Worm (Caenorhabditis elegans): ENCODE data around the gene ptp-4A2.
A peak's percentile ranks its signal among the peaks of the same experiment; 100 is the strongest.

ptp-4A2 gene

DNA sequence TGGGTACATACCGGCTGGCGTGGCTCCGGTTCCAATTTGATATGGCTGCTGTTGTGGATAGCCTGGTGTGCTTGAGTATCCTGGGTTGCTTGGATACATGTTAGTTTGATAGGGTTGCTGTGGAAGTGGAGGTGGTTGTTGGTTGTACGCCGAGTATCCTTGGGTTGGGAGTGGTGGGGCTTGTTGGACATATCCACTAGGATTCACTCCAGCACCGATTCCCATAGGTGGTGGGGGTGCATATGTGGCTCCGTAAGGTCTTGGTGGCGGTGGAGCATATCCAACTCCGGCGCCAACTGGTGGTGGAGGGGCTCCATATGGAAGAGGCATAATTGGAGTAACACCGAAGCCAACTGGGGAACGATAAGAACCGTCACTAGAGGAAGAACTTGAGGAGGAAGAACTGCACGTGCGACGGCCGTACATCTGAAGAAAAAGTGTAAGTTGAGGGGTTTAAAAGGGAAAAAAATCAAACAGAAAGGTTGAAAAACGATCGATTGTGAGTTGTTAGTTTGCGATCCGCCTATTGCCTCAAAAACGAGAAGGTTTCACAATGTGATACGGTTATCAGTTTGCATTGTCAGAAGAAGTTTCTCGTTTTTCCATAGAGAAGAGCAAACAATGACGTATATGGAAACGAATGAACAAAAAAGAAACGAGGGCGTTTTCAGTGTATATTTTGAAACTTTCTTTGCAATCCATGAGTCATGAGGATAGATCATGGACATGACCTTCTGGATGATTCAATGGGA lies 25.3 kb upstream of the ptp-4A2 start, which contains the start of gene C16B8.3 (continued):
- no peak for TF ChIP-seq lin-15B (tag; optimal IDR thresholded peaks at IDR 0.05)
- TF ChIP-seq lim-7 (GFP tag; IDR thresholded peaks at IDR 0.05) = no peak
- TF ChIP-seq saeg-2 (GFP tag; IDR thresholded peaks at IDR 0.05) = no peak
- TF ChIP-seq ztf-11 (tag; optimal IDR thresholded peaks at IDR 0.05) = no peak
- no peak for TF ChIP-seq mes-2 (tag; optimal IDR thresholded peaks at IDR 0.05; ENCODE audit: poor library complexity, severe bottlenecking)
- TF ChIP-seq mxl-2 (GFP tag; conservative IDR thresholded peaks at IDR 0.05) = no peak
- TF ChIP-seq lir-3 (tag; optimal IDR thresholded peaks at IDR 0.05) = no peak
- no peak for TF ChIP-seq nhr-102 (tag; optimal IDR thresholded peaks at IDR 0.05)
- TF ChIP-seq gei-8 (GFP tag; optimal IDR thresholded peaks at IDR 0.05) = no peak
- TF ChIP-seq ceh-82 (tag; optimal IDR thresholded peaks at IDR 0.05) = no peak
- TF ChIP-seq fos-1 (tag; optimal IDR thresholded peaks at IDR 0.05) = no peak
- TF ChIP-seq arid-1 (GFP tag; conservative IDR thresholded peaks at IDR 0.05) = no peak
- no peak for TF ChIP-seq aly-2 (tag; optimal IDR thresholded peaks at IDR 0.05)
- TF ChIP-seq egl-27 (tag; optimal IDR thresholded peaks at IDR 0.05) = no peak
- no peak for TF ChIP-seq nhr-42 (GFP tag; IDR thresholded peaks at IDR 0.05)
- no peak for TF ChIP-seq Y105C5A.15 (GFP tag; IDR thresholded peaks at IDR 0.05)
- no peak for TF ChIP-seq vab-7 (GFP tag; IDR thresholded peaks at IDR 0.05)
- TF ChIP-seq snpc-4 (tag; optimal IDR thresholded peaks at IDR 0.05) = no peak
- TF ChIP-seq set-16 (GFP tag; IDR thresholded peaks at IDR 0.05) = peak; percentile 36
- TF ChIP-seq nhr-77 (tag; optimal IDR thresholded peaks at IDR 0.05) = peak; percentile 49
- TF ChIP-seq mxl-3 (GFP tag; optimal IDR thresholded peaks at IDR 0.05) = peak; percentile 17
- TF ChIP-seq skn-1 (tag; optimal IDR thresholded peaks at IDR 0.05) = no peak
- no peak for TF ChIP-seq daf-16 (GFP tag; optimal IDR thresholded peaks at IDR 0.05)
- TF ChIP-seq daf-16 (tag; optimal IDR thresholded peaks at IDR 0.05) = peak; percentile 66
- no peak for TF ChIP-seq tag-97 (GFP tag; IDR thresholded peaks at IDR 0.05)
- peak; percentile 69 for TF ChIP-seq nhr-6 (tag; optimal IDR thresholded peaks at IDR 0.05)
- no peak for TF ChIP-seq T26A8.4 (GFP tag; IDR thresholded peaks at IDR 0.05)
- no peak for TF ChIP-seq duxl-1 (tag; optimal IDR thresholded peaks at IDR 0.05; ENCODE audit: poor library complexity)
- no peak for TF ChIP-seq nhr-111 (GFP tag; optimal IDR thresholded peaks at IDR 0.05)
- TF ChIP-seq ceh-62 (tag; optimal IDR thresholded peaks at IDR 0.05) = no peak
- no peak for TF ChIP-seq nhr-11 (tag; optimal IDR thresholded peaks at IDR 0.05)
- no peak for TF ChIP-seq spr-1 (tag; optimal IDR thresholded peaks at IDR 0.05)
- no peak for TF ChIP-seq lin-39 (tag; optimal IDR thresholded peaks at IDR 0.05)
- TF ChIP-seq ztf-7 (tag; optimal IDR thresholded peaks at IDR 0.05) = no peak
- TF ChIP-seq dve-1 (tag; optimal IDR thresholded peaks at IDR 0.05; ENCODE audit: insufficient read depth) = peak; percentile 63
- TF ChIP-seq F37D6.2 (tag; optimal IDR thresholded peaks at IDR 0.05) = no peak
- TF ChIP-seq F44E2.7 (GFP tag; IDR thresholded peaks at IDR 0.05) = no peak
- no peak for TF ChIP-seq daf-8 (GFP tag; IDR thresholded peaks at IDR 0.05)
- TF ChIP-seq mdt-29 (GFP tag; IDR thresholded peaks at IDR 0.05) = 0 out of 2 replicates have a peak, but pooled peaks have one; percentile 6
- no peak for TF ChIP-seq jun-1 (tag; optimal IDR thresholded peaks at IDR 0.05)
- TF ChIP-seq lin-1 (GFP tag; IDR thresholded peaks at IDR 0.05) = no peak
- TF ChIP-seq lsy-2 (tag; optimal IDR thresholded peaks at IDR 0.05) = no peak
- TF ChIP-seq cey-2 (tag; optimal IDR thresholded peaks at IDR 0.05; ENCODE audit: borderline replicate concordance, insufficient read depth) = no peak
- TF ChIP-seq attf-4 (tag; optimal IDR thresholded peaks at IDR 0.05) = no peak
- TF ChIP-seq unc-39 (tag; optimal IDR thresholded peaks at IDR 0.05) = no peak
- TF ChIP-seq ceh-44 (GFP tag; IDR thresholded peaks at IDR 0.05) = no peak
- no peak for TF ChIP-seq zfp-2 (tag; optimal IDR thresholded peaks at IDR 0.05)
- TF ChIP-seq pqm-1 (tag; optimal IDR thresholded peaks at IDR 0.05) = peak; percentile 57
- peak; percentile 48 for TF ChIP-seq hlh-30 (tag; optimal IDR thresholded peaks at IDR 0.05; ENCODE audit: insufficient read depth)
- TF ChIP-seq D1046.2 (GFP tag; IDR thresholded peaks at IDR 0.05) = no peak
- peak; percentile 42 for TF ChIP-seq T20F7.1 (GFP tag; optimal IDR thresholded peaks at IDR 0.05)

All from whole organism, L4 larva.